Worm (Caenorhabditis elegans): ENCODE measurements around the gene F32D8.11.

The F32D8.11 gene

ce11 chrV:10876512-10876911, 12.4 kb downstream of the F32D8.11 start:
- TF ChIP-seq unc-62 (GFP tag; optimal IDR thresholded peaks at IDR 0.05 in 1 of 2) (peak in 1 of 2 experiments; percentile 14), unc-62 (tag; optimal IDR thresholded peaks at IDR 0.05) (no peak), D1046.2 (GFP tag; IDR thresholded peaks at IDR 0.05) (no peak), daf-16 (GFP tag; optimal IDR thresholded peaks at IDR 0.05) (no peak), daf-16 (tag; optimal IDR thresholded peaks at IDR 0.05) (no peak), hif-1 (tag; optimal IDR thresholded peaks at IDR 0.05) (peak in 1 of 2 experiments; percentile 85), mep-1 (tag; optimal IDR thresholded peaks at IDR 0.05) (no peak), lsy-2 (tag; optimal IDR thresholded peaks at IDR 0.05) (peak in 1 of 2 experiments; percentile 51), lin-39 (tag; optimal IDR thresholded peaks at IDR 0.05) (no peak), nhr-28 (tag; optimal IDR thresholded peaks at IDR 0.05) (peak; percentile 12), nhr-237 (tag; optimal IDR thresholded peaks at IDR 0.05) (no peak), dve-1 (tag; optimal IDR thresholded peaks at IDR 0.05; ENCODE audit: insufficient read depth) (no peak), hlh-11 (tag; optimal IDR thresholded peaks at IDR 0.05) (peak; percentile 12), duxl-1 (tag; optimal IDR thresholded peaks at IDR 0.05; ENCODE audit: poor library complexity) (no peak), mdl-1 (tag; optimal IDR thresholded peaks at IDR 0.05) (peak in 1 of 2 experiments; percentile 4), ceh-32 (tag; optimal IDR thresholded peaks at IDR 0.05; ENCODE audit: poor library complexity) (no peak), nhr-25 (tag; optimal IDR thresholded peaks at IDR 0.05; ENCODE audit: borderline replicate concordance, insufficient read depth) (no peak), aha-1 (tag) (peak; percentile 97), jun-1 (tag; optimal IDR thresholded peaks at IDR 0.05) (no peak), dmd-6 (GFP tag; IDR thresholded peaks at IDR 0.05) (no peak; the same call in 1 of the 2 replicates), cey-2 (tag; optimal IDR thresholded peaks at IDR 0.05; ENCODE audit: borderline replicate concordance, insufficient read depth) (no peak), vab-7 (GFP tag; IDR thresholded peaks at IDR 0.05) (no peak), F10B5.3 (tag; optimal IDR thresholded peaks at IDR 0.05) (no peak), pqm-1 (tag; optimal IDR thresholded peaks at IDR 0.05) (no peak), ceh-28 (tag; optimal IDR thresholded peaks at IDR 0.05) (no peak), unc-130 (GFP tag; optimal IDR thresholded peaks at IDR 0.05) (no peak), snpc-1.2 (GFP tag; IDR thresholded peaks at IDR 0.05) (no peak)

DNA sequence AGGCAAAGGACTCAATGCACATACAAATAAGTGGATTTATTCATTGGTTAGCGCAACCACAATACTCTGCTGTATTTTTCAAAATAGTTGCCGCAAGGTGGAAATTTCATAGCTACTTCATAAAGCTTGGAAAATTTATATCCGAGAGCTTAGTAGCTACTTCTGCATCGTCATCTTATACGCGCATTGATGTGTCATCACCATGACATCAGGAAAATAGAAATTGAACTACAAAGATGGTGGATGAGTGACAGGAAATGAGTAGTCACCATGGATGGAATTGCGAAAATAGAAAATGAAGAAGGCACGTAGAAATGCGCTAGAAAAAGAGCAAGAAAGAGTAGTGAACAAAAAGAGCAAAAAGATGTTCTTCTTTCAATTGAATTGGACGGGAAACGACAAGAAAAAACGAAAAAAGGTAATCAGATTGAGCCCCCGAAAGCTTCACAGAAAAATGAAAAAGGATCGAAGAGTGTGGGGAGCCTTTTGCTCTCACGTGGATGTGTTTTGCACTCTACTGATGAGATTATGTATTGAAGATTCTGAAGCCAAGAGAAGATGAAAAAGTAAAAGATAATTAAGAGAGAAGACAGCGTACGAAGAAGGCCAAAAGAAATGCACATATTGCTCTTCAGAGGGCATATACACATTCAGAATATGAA, 13.9 kb downstream of the F32D8.11 start:
- TF ChIP-seq aha-1 (tag) (peak; percentile 79), dmd-6 (GFP tag; IDR thresholded peaks at IDR 0.05) (no peak), lsy-2 (tag; optimal IDR thresholded peaks at IDR 0.05) (peak in 1 of 2 experiments; percentile 44), nhr-10 (tag; optimal IDR thresholded peaks at IDR 0.05) (no peak), hif-1 (tag; optimal IDR thresholded peaks at IDR 0.05) (peak in 1 of 2 experiments; percentile 24), Y105C5A.15 (GFP tag; IDR thresholded peaks at IDR 0.05) (no peak), saeg-2 (GFP tag; IDR thresholded peaks at IDR 0.05) (no peak), ces-1 (GFP tag; optimal IDR thresholded peaks at IDR 0.05) (peak; percentile 92), nhr-76 (tag; optimal IDR thresholded peaks at IDR 0.05) (no peak), dmd-9 (GFP tag; IDR thresholded peaks at IDR 0.05) (no peak), ceh-62 (tag; optimal IDR thresholded peaks at IDR 0.05) (no peak), spr-3 (GFP tag; optimal IDR thresholded peaks at IDR 0.05) (no peak), ctbp-1 (GFP tag; IDR thresholded peaks at IDR 0.05) (peak; percentile 68; the same call in 1 of the 2 replicates), F49E8.2 (tag; optimal IDR thresholded peaks at IDR 0.05; ENCODE audit: borderline replicate concordance) (no peak), F26F4.8 (GFP tag; conservative IDR thresholded peaks at IDR 0.05) (no peak), unc-62 (GFP tag; optimal IDR thresholded peaks at IDR 0.05 in 1 of 2) (peak in 1 of 2 experiments; percentile 90), unc-62 (tag; optimal IDR thresholded peaks at IDR 0.05) (no peak), egl-43 (GFP tag; IDR thresholded peaks at IDR 0.05) (no peak), fkh-10 (GFP tag; optimal IDR thresholded peaks at IDR 0.05) (peak; percentile 74), pqm-1 (tag; optimal IDR thresholded peaks at IDR 0.05) (no peak)
